Fruit fly (Drosophila melanogaster): ENCODE results near the gene CG12766.

The CG12766 gene

DNA sequence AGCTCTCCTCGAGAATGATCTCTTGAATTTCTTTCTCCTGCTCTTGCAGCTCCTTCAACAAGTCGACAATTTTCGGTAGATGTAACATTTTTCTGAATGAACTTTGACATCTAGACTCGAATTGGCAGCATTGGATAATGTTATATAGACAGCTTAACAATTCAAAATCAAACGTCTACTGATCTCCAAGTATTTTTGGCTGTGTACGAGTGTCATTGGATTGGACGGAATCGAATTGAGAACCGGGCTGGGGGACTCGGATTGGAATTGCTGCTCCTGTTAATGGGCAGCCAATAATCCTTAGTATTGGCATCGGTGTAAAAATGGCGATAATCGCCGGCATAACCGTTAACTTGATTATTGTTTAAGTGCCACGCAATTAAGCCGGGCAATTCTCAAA lies 9.3 kb upstream of the CG12766 start, which contains the start of gene CG14983:
TSS of gene CG14983 (minus strand) at position 101 of the 400 bp plus-strand sequence.
- TF ChIP-seq CTCF (optimal IDR thresholded peaks at IDR 0.05) (no peak), CG8478 (optimal IDR thresholded peaks at IDR 0.05) (no peak)

DNA sequence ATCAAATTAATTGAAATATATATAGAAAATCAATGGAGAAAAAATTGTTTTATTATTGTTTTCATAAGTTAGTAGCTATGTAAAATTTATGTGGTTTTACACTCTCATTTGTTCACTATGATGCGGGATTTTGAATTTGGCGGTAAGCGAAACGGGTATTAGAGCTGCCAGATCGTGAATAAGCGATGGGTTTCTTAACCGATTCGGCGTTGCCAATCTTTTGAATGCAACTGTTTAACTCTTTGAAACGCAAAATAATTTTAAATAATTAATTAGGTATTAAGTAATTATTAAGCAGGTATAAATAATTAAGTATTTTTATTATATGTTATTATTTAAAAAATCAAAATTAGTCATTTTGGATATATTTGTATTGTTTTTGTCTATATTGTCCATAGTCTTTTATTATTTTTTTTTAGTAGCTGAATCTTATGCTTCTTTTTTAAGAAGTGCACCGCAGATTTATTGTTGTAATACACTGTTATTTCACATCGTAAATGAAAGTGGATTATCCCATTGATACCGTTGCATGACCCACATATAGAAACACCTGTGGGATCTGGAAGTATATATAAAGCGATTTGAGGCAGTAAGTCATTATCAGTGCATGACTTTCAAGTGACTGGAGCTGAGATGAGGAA lies 7.5 kb upstream of the CG12766 start, which contains the start of gene CG10853:
TSS of gene CG10853 (plus strand) at position 591 of the 641 bp plus-strand sequence.
- TF ChIP-seq CTCF (optimal IDR thresholded peaks at IDR 0.05) (no peak), CG8478 (optimal IDR thresholded peaks at IDR 0.05) (no peak)

DNA sequence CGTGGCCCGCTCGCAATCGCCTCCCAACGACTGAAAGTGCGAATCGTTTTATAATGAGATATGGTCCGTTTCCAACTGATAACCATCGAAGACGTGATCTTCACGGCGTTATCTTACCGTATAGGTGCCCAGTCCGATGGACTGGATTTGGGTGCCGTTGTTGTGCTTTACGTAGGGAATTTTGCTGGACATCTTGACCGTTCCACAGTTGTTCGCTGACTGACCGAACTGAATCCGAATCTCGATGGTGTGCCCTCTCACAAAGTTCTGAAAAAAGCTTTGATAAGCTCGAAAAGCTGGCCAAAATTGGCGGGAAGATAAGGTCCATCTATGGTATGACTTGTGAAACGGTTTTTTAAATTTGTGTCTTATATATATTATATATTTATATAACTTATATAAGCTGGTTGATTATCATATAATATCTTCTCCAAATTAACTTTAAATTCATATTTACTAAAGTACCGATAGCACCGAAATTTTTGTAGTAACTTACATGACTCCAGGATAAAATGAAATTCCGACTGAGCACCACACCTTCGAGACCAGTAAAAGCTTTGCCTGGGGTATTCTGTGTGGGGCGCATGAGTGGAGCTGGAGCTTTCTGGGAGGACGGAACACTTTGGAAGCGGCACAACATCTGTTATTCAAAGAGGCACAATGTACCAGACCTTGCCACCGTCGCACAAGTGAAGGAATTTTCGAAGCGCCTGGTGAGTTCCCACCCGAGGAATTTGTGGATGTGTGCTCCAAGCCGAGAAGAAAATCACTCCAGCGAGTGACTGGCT lies 2.5 kb upstream of the CG12766 start, which contains the start of the genes CG10863 and CG14982:
TSS of gene CG10863 (minus strand) at position 225 of the 788 bp plus-strand sequence.
TSS of gene CG14982 (plus strand) at position 470 of the 788 bp plus-strand sequence.
- TF ChIP-seq CG8478 (optimal IDR thresholded peaks at IDR 0.05) (no peak), CTCF (optimal IDR thresholded peaks at IDR 0.05) (no peak)

DNA sequence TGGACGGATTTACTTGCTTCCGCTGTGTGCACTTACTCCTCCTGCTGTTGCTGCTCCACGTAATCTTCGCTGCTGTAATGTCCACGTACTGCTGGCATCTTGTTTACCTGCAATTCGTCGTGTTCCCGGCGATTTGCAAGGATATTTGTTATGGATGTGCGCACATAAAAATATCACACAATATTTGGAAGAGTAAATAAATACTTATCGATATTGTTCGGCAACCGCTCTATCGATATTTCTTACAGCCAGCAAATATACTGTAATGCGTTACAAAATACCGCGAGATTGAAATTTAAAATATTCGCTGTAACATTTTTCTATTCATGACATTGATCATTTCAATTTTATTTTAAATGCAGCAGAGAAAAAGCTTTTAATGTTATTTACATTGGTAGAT lies 2.1 kb downstream of the CG12766 start, which contains the start of gene CG10866:
TSS of gene CG10866 (minus strand) at position 187 of the 400 bp plus-strand sequence.
- no peak for TF ChIP-seq CTCF (optimal IDR thresholded peaks at IDR 0.05)

DNA sequence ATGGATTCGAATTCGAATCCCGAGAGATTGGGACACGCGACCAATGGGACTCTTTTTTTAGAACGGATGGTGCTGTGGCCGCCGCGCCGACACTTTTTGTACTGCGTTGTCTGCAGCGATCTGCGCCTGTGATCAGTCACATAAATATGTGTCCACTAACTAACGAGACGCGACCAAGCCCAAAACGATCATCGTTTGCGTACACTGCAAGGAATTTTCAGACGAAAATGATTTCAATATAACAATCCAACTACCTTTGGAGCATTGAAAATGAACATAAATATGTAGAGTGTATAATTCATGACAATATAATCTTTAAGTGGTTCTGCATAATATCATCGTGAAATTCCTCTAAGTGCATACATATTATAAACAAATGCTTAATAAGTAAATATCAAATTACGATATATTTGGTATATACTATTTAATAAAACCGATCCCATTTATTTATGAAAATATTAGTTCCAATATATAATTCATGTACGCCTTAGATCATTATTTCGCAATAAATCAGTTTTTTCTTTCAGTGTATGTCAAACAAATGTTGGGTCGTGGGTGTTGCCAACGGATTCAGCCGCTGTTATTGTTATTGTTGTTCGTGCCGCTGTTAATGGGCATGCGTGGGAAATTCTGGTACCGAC lies 4.2 kb downstream of the CG12766 start, which contains the start of gene Eip63F-1:
TSS of gene Eip63F-1 (minus strand) at position 51 of the 641 bp plus-strand sequence.
- no peak for TF ChIP-seq CTCF (optimal IDR thresholded peaks at IDR 0.05)
- TF ChIP-seq CG8478 (optimal IDR thresholded peaks at IDR 0.05), result no peak

DNA sequence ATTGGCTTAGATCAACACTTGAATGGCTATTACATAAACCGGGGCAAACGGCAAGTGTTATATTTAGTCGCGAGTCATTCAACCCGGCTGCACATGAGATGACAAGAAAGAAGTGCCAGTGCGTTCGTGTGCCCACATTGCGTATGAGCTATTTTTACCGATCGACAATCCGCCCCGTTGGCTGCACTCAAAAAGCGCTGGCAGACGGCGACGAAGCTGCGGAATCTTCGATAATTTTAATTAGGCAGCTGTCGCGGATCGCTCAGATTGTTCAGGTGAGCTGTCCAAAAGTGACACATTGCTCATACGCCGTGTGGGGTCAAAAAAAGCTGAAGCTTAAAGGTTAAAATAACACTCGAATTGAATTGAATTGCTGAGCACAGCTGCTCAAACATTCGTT lies 5.8 kb downstream of the CG12766 start:
- TF ChIP-seq CG8478 (optimal IDR thresholded peaks at IDR 0.05) (no peak), CTCF (optimal IDR thresholded peaks at IDR 0.05) (no peak)

DNA sequence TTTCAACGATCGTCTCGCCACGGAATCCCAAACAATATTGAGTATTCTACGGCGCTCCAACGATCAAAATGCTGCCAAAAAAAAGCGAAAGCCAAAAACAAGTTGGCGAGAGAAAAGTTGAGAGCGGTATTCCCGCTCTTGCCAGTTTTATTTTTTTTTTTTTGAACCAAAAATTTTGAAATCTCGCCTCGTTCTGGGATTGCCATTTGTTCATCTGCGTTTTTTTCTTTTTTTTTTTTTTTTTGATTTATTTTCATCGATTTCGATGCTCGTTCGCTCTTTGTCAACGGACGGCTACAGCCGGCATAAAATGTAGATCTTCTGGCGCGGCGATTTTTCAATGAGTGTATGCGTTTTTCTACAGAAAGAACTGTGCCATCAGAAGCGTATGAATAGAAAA lies 6.3 kb downstream of the CG12766 start:
- TF ChIP-seq CTCF (optimal IDR thresholded peaks at IDR 0.05) (no peak), CG8478 (optimal IDR thresholded peaks at IDR 0.05) (no peak)

DNA sequence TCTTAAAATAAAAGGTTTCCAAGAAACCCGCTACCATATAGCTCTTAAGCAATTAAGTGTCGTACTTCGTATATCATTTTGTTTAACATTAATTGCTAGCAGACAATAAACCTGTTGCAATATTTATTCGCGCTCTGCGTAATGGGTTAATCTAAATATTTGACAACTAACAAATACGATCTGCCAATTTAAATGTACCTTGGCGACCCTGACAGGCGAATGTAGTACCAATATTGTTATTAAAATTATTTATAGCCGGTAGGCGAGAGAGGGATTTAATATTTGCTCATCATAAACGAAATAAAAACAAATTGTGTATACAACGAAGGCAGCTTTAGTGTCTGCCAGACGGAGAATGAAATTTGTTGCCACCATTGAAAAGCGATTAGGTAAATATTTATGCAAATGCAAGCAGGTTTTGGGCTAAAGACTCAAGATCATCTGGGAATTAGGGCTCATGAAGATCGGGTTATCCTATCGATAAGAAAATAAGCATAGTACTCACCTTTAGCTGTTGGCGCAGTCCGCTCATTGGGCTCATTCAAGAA lies 7.1 kb downstream of the CG12766 start:
- TF ChIP-seq CTCF (optimal IDR thresholded peaks at IDR 0.05) (no peak), CG8478 (optimal IDR thresholded peaks at IDR 0.05) (no peak)

DNA sequence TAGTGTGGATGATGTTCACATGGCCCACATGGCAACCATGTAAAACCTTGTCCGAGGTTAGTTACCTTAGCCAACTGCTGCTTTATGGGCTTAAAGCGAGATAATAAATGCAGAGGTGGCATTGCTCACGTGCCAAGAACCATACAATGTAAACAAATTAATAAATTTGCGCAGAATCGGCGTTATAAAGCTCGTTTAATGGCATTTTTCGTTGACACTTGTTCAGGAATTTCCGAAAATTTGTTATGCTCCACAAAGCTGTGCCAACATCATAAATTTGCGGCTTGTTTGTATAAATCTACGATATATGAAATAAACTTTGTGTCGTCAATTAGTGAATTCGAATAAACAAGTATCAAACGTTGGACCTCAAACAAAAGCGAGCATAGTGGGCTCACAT lies 8.1 kb downstream of the CG12766 start:
- TF ChIP-seq CG8478 (optimal IDR thresholded peaks at IDR 0.05), result no peak
- no peak for TF ChIP-seq CTCF (optimal IDR thresholded peaks at IDR 0.05)

DNA sequence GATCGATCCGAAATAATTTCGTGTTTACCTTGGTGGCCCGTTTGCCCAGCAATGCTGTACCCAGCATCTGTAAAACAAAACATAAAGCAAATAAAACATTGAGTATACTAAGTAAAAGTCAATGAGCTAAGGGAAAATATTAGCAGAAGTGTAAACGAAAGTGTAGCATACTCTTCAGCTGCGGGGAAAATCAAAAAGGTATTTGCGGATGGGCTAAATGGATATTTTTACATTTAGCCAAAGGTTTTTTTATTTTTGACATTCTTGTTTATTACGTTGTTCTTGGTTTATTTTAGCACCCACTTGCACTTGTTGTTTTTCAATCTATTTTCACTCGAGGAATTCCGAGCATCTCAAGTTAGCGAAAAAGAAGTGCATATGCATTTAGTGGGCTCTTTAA lies 9.0 kb downstream of the CG12766 start:
- TF ChIP-seq CG8478 (optimal IDR thresholded peaks at IDR 0.05) (no peak), CTCF (optimal IDR thresholded peaks at IDR 0.05) (no peak)

DNA sequence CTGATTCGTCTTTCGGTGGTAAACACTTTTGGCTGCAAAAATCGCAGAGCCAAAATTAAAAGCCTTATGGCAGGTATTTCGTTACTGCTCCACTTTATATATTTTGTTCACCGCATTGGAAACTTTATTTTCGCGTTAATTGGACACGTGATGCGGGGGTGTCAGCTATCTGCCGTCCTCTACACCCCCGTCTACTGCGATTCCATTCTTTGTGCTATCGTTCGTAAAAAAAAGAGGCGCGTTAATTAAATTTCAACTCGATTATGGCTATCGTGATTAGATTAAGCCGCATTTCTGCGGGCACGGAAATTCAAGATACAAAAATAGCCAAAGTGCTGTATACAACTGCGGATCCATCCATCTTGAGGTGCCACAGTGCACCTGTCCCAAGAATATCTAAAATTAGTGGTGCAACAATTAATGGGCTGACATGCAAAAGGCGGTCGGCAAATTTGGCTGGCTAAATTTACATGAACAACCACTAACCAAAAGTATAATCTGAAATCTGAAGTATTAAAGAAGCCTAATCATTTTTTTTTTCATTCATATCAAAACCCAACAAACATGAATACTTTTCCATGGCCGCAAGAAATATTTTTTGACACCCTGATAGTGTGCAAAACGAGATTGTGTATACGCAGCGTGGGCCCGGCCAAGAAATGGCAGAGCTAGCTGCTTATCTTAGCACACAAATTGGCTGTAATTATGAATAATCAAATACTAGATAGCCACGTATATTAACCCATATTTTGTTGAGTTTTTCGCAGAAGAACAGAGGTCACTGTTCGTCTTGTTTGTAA lies 9.8 kb downstream of the CG12766 start:
- TF ChIP-seq CG8478 (optimal IDR thresholded peaks at IDR 0.05), result no peak
- TF ChIP-seq CTCF (optimal IDR thresholded peaks at IDR 0.05), result no peak

DNA sequence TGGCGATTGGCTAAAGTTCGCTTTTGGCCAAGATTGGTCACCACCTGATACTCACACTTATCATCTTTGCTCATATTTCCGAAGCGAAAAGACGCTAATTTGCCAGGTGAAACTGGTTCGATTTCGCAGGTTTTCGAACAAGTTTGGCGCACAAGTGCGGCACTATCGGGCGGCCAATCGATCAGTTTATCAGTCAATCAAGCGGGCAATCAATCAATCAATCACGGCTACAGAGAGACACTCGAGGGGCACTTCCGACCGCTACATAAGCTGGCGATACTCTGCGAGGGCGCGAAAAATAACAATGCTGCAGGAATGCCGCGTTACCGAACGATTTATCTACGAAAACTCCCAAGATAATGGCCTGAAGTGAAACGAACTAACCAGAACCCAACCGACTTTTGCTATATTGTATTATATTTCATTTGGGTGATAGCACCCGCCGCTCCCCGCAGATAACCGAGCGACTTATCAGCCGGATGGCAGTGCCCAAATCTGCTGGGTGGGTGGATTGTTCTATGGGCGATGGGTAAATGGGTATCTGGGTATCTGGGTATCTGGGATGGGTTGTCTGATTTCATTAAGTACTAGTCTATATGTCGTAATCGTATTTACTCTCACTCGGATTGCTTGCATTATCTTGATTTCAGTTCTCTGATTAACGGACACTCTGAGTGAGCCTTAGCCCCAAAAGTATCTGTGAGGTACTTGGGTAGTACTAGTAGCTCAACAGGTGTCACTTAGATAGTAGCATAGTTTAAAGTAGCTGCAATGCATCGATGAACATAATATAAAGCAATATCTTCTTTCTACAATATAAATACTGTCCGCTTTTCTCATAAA lies 10.8 kb downstream of the CG12766 start:
- TF ChIP-seq CG8478 (optimal IDR thresholded peaks at IDR 0.05) (no peak), CTCF (optimal IDR thresholded peaks at IDR 0.05) (no peak)

DNA sequence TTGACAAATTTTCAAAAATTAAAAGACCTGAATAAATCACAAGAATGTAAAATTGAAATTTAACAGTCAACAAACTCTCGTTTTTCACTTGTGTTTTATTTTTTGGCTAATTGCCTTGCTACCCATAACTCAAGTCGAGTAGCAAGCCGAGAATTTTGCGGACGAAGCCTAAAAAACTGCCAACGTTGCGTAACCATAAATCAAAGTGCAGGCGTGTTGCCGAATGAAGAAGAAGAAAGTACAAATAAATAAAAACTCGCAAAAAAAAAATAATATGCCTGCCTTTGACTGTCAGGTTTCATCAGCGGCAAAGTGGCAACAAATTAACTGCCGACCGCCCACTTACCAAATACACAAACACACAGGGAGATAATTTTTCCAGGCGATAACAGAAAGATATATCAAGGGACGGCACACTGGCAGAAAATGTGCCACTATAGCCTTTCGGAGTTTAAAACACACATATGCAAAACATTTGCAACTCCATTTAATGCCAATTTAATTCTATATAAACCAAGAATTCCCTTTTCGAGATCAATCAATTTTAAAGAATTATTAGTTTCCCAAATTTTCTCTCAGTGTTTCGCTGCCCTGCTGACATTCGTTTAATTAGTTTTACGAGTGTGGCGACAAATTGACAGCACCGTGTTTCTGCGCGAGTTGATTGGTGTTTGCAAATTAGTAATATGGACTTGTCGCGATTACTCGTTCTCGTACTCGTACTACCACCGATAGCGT lies 11.6 kb downstream of the CG12766 start:
- no peak for TF ChIP-seq CTCF (optimal IDR thresholded peaks at IDR 0.05)
- TF ChIP-seq CG8478 (optimal IDR thresholded peaks at IDR 0.05), result no peak
